Worm (Caenorhabditis elegans) whole organism, L4 larva: ENCODE results near the gene D1054.1.

ENCODE experiments used
- T26A8.4 ChIP-seq: fragments of 200-800 bp; sonication (Bioruptor generic); IDR thresholded peaks from 2 replicates; pipeline ENCODE4 v1.3.6; 2022; ENCODE audit warnings: missing genetic modification characterization, missing compliant biosample characterization
- ZK546.5 ChIP-seq, 2 experiments: sonication (generic microtip); optimal IDR thresholded peaks; 2 replicates each; lab custom pipeline; 2017; ENCODE audit warnings: missing biosample characterization in 2 of 2, missing genetic modification characterization in 2 of 2
- aly-2 ChIP-seq: sonication (generic microtip); optimal IDR thresholded peaks from 2 replicates; lab custom pipeline; 2018; ENCODE audit warnings: missing biosample characterization, missing genetic modification characterization
- ceh-82 ChIP-seq: sonication (generic microtip); optimal IDR thresholded peaks from 2 replicates; lab custom pipeline; 2017; ENCODE audit warnings: missing biosample characterization, missing genetic modification characterization
- saeg-2 ChIP-seq: fragments of 200-800 bp; sonication (Bioruptor generic); IDR thresholded peaks from 2 replicates; pipeline ENCODE4 v1.3.6; 2022; ENCODE audit warnings: missing genetic modification reagents, missing genetic modification characterization, missing compliant biosample characterization
- zfp-3 ChIP-seq: fragments of 200-800 bp; sonication (Bioruptor generic); conservative IDR thresholded peaks from 2 replicates; pipeline ENCODE4 v1.3.6; 2022; ENCODE audit warnings: missing genetic modification reagents, missing genetic modification characterization, missing compliant biosample characterization
- ztf-11 ChIP-seq: fragments of 150-350 bp; optimal IDR thresholded peaks from 2 replicates; lab custom pipeline; 2014; ENCODE audit warnings: missing biosample characterization, missing genetic modification characterization

DNA sequence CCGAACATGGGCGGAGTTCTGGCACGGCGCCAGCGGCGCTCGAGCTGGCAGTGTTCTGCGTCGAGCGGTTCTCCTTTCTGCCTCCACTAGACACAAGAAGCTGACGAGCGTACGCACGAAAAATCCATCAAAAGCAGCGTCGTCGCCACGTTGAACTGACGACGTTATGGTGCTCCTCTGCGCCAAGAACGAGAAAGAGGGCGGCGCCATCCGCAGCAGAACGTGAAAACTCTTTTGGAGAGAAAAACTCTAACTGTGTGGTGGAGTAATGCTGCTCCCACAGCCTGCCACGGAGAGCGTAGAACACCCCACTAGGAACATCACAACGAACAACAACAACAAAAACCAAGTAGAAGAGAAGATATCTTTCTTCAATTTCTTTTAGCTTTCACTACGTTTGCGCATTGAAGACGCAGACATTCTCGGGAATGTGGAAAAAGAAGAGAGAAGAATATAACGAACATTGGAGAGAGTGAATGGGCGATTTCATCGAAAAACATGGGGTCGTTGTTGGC, 48.0 kb downstream of the D1054.1 start:
- TF ChIP-seq zfp-3 (GFP tag; lab: Robert Waterston, UW) (no peak), ZK546.5 (tag; optimal IDR thresholded peaks at IDR 0.05; lab: Kevin White, UChicago) (no peak), ztf-11 (tag; lab: Kevin White, UChicago) (no peak), aly-2 (tag; lab: Kevin White, UChicago) (no peak), saeg-2 (GFP tag; lab: Robert Waterston, UW) (no peak), T26A8.4 (GFP tag; lab: Robert Waterston, UW) (no peak), ceh-82 (tag; lab: Kevin White, UChicago) (no peak)
